Worm (Caenorhabditis elegans) whole organism, mixed stage, embryonic: ENCODE measurements around the gene golg-2.

Experiments used
- M03D4.4 ChIP-seq: sonication (generic microtip); optimal IDR thresholded peaks from 2 replicates; lab custom pipeline; 2017; ENCODE audit warnings: mild to moderate bottlenecking, missing genetic modification characterization, missing compliant biosample characterization
- bed-3 ChIP-seq: fragments of 200-800 bp; sonication (Bioruptor generic); optimal IDR thresholded peaks from 3 replicates; lab custom pipeline; 2018; ENCODE audit warnings: mild to moderate bottlenecking, missing genetic modification characterization, moderate library complexity, missing compliant biosample characterization
- blmp-1 ChIP-seq: fragments of 150-350 bp; optimal IDR thresholded peaks from 2 replicates; lab custom pipeline; 2014; ENCODE audit warnings: missing biosample characterization, missing genetic modification characterization
- ceh-39 ChIP-seq: fragments of 150-350 bp; optimal IDR thresholded peaks from 2 replicates; lab custom pipeline; 2014; ENCODE audit warnings: missing biosample characterization, missing genetic modification characterization
- ceh-43 ChIP-seq: fragments of 200-800 bp; sonication (Bioruptor generic); optimal IDR thresholded peaks from 2 replicates; lab custom pipeline; 2018; ENCODE audit warnings: mild to moderate bottlenecking, missing genetic modification characterization, moderate library complexity, missing compliant biosample characterization
- ceh-83 ChIP-seq: fragments of 200-800 bp; sonication (Bioruptor generic); optimal IDR thresholded peaks from 2 replicates; lab custom pipeline; 2018; ENCODE audit warnings: mild to moderate bottlenecking, missing genetic modification characterization, missing compliant biosample characterization
- cnd-1 ChIP-seq: fragments of 200-800 bp; sonication (Bioruptor generic); optimal IDR thresholded peaks from 2 replicates; lab custom pipeline; 2018; ENCODE audit warnings: mild to moderate bottlenecking, missing genetic modification characterization, missing compliant biosample characterization
- drap-1 ChIP-seq: fragments of 200-800 bp; sonication (Bioruptor generic); optimal IDR thresholded peaks from 3 replicates; lab custom pipeline; 2018; ENCODE audit warnings: mild to moderate bottlenecking, missing genetic modification characterization, missing compliant biosample characterization
- elt-3 ChIP-seq: fragments of 150-350 bp; optimal IDR thresholded peaks from 2 replicates; lab custom pipeline; 2014; ENCODE audit warnings: missing biosample characterization, missing genetic modification characterization
- flh-1 ChIP-seq: fragments of 200-800 bp; sonication (Bioruptor generic); optimal IDR thresholded peaks from 2 replicates; lab custom pipeline; 2018; ENCODE audit warnings: mild to moderate bottlenecking, missing genetic modification characterization, moderate library complexity, missing compliant biosample characterization
- ham-2 ChIP-seq: fragments of 200-800 bp; sonication (Bioruptor generic); optimal IDR thresholded peaks from 2 replicates; lab custom pipeline; 2018; ENCODE audit warnings: mild to moderate bottlenecking, missing genetic modification characterization, missing compliant biosample characterization
- hlh-1 ChIP-seq: fragments of 150-350 bp; optimal IDR thresholded peaks from 2 replicates; lab custom pipeline; 2014; ENCODE audit warnings: missing biosample characterization, missing genetic modification reagents, missing genetic modification characterization
- lin-13 ChIP-seq: fragments of 150-350 bp; optimal IDR thresholded peaks from 2 replicates; lab custom pipeline; 2014; ENCODE audit warnings: missing biosample characterization, missing genetic modification characterization
- lin-32 ChIP-seq: fragments of 200-800 bp; sonication (Bioruptor generic); optimal IDR thresholded peaks from 2 replicates; lab custom pipeline; 2018; ENCODE audit warnings: mild to moderate bottlenecking, missing genetic modification characterization, missing compliant biosample characterization
- mab-5 ChIP-seq: fragments of 150-350 bp; optimal IDR thresholded peaks from 2 replicates; lab custom pipeline; 2014; ENCODE audit warnings: missing biosample characterization, missing genetic modification characterization
- mep-1 ChIP-seq: fragments of 150-350 bp; optimal IDR thresholded peaks from 2 replicates; lab custom pipeline; 2017; ENCODE audit warnings: missing biosample characterization, missing genetic modification reagents, missing genetic modification characterization, inconsistent platforms
- mls-2 ChIP-seq: sonication (generic microtip); optimal IDR thresholded peaks from 2 replicates; lab custom pipeline; 2016; ENCODE audit warnings: mild to moderate bottlenecking, missing genetic modification characterization, moderate library complexity, missing compliant biosample characterization
- nhr-2 ChIP-seq: fragments of 150-350 bp; optimal IDR thresholded peaks from 2 replicates; lab custom pipeline; 2014; ENCODE audit warnings: missing biosample characterization, missing genetic modification characterization
- nhr-237 ChIP-seq: fragments of 150-350 bp; optimal IDR thresholded peaks from 2 replicates; lab custom pipeline; 2014; ENCODE audit warnings: missing biosample characterization, missing genetic modification characterization
- nhr-28 ChIP-seq: fragments of 150-350 bp; optimal IDR thresholded peaks from 2 replicates; lab custom pipeline; 2014; ENCODE audit warnings: missing biosample characterization, missing genetic modification characterization
- nhr-76 ChIP-seq: sonication (generic microtip); optimal IDR thresholded peaks from 2 replicates; lab custom pipeline; 2017; ENCODE audit warnings: missing biosample characterization, missing genetic modification characterization
- pha-4 ChIP-seq: fragments of 150-350 bp; optimal IDR thresholded peaks from 2 replicates; lab custom pipeline; 2018; ENCODE audit warnings: missing biosample characterization, missing genetic modification reagents, missing genetic modification characterization
- sem-2 ChIP-seq: fragments of 200-800 bp; sonication (Bioruptor generic); optimal IDR thresholded peaks from 2 replicates; lab custom pipeline; 2018; ENCODE audit warnings: mild to moderate bottlenecking, missing genetic modification characterization, missing compliant biosample characterization
- snpc-4 ChIP-seq: fragments of 150-350 bp; optimal IDR thresholded peaks from 2 replicates; lab custom pipeline; 2014; ENCODE audit warnings: missing biosample characterization, missing genetic modification characterization
- sptf-1 ChIP-seq: sonication (generic microtip); optimal IDR thresholded peaks from 2 replicates; lab custom pipeline; 2017; ENCODE audit warnings: mild to moderate bottlenecking, missing genetic modification characterization, moderate library complexity, missing compliant biosample characterization
- tbx-8 ChIP-seq: fragments of 200-800 bp; sonication (Bioruptor generic); optimal IDR thresholded peaks from 2 replicates; lab custom pipeline; 2018; ENCODE audit warnings: mild to moderate bottlenecking, missing genetic modification characterization, moderate library complexity, missing compliant biosample characterization
- unc-120 ChIP-seq: sonication (generic microtip); optimal IDR thresholded peaks from 2 replicates; lab custom pipeline; 2017; ENCODE audit warnings: missing genetic modification characterization, missing compliant biosample characterization; ENCODE audit not compliant: poor library complexity, severe bottlenecking
- unc-39 ChIP-seq: fragments of 150-350 bp; optimal IDR thresholded peaks from 2 replicates; lab custom pipeline; 2014; ENCODE audit warnings: missing biosample characterization, missing genetic modification characterization
- unc-62 ChIP-seq: fragments of 150-350 bp; optimal IDR thresholded peaks from 2 replicates; lab custom pipeline; 2014; ENCODE audit warnings: missing biosample characterization, missing genetic modification reagents, missing genetic modification characterization
- zip-8 ChIP-seq: fragments of 150-350 bp; optimal IDR thresholded peaks from 2 replicates; lab custom pipeline; 2014; ENCODE audit warnings: missing biosample characterization, missing genetic modification characterization
- ztf-11 ChIP-seq: fragments of 150-350 bp; optimal IDR thresholded peaks from 2 replicates; lab custom pipeline; 2014; ENCODE audit warnings: missing biosample characterization, missing genetic modification characterization

golg-2 gene

ce11 chrII:5016144-5016543, 23.7 kb downstream of the golg-2 start:
- TF ChIP-seq ceh-39 (tag; lab: Kevin White, UChicago) (peak; percentile 70), unc-39 (tag; lab: Kevin White, UChicago) (no peak), sptf-1 (no peak), M03D4.4 (no peak), nhr-76 (tag; lab: Kevin White, UChicago) (no peak), mep-1 (no peak), ztf-11 (tag; lab: Kevin White, UChicago) (no peak), snpc-4 (tag; lab: Kevin White, UChicago) (no peak), nhr-28 (tag; lab: Kevin White, UChicago) (no peak), hlh-1 (tag; lab: Kevin White, UChicago) (no peak), cnd-1 (tag; lab: Kevin White, UChicago) (no peak), unc-120 (tag; lab: Kevin White, UChicago) (no peak), nhr-2 (tag; lab: Kevin White, UChicago) (peak; percentile 89), unc-62 (GFP tag; lab: Kevin White, UChicago) (no peak), drap-1 (GFP tag; lab: Kevin White, UChicago) (no peak), lin-13 (tag; lab: Kevin White, UChicago) (no peak), lin-32 (GFP tag; lab: Kevin White, UChicago) (no peak), flh-1 (GFP tag; lab: Kevin White, UChicago) (no peak), ceh-83 (GFP tag; lab: Kevin White, UChicago) (no peak), mab-5 (no peak), bed-3 (no peak), nhr-237 (no peak), zip-8 (tag; lab: Kevin White, UChicago) (peak; percentile 78), blmp-1 (no peak), ceh-43 (GFP tag; lab: Kevin White, UChicago) (no peak)

ce11 chrII:5014399-5014798, 25.5 kb downstream of the golg-2 start, which contains the start of gene F59A6.2:
Gene F59A6.2 (plus strand): TSS chrII:5014699.
- TF ChIP-seq cnd-1 (tag; lab: Kevin White, UChicago) (no peak), M03D4.4 (no peak), nhr-76 (tag; lab: Kevin White, UChicago) (no peak), elt-3 (tag; lab: Kevin White, UChicago) (no peak)
- TF ChIP-seq, all 35 proteins: peak for 0

DNA sequence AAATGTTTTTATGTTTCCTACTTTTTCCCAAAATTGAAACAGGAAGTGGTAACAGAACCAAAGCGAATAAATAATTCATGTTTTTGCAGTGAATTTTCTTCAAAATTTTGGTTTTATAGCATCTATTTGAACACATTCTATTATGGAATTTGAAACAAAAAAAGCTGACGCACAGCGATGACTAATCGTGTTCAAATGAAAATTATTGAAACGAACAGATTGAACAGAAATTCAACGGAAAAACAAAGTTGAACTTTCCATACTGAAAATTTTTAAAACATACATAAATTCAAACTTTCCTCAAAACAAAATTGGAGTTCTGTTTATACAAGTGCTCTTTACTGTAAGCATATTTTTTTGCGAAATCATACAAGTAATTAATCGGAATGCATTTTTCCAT, 27.9 kb downstream of the golg-2 start, which contains the start of gene F59A6.12:
Gene F59A6.12 (minus strand): TSS at position 101 of the 400 bp plus-strand sequence.
- TF ChIP-seq mls-2 (tag; lab: Kevin White, UChicago) (no peak), lin-13 (tag; lab: Kevin White, UChicago) (no peak), blmp-1 (no peak), nhr-28 (tag; lab: Kevin White, UChicago) (no peak)
- TF ChIP-seq, all 35 proteins: peak for 0

- TF ChIP-seq cnd-1 (tag; lab: Kevin White, UChicago) (no peak), sptf-1 (no peak), lin-13 (tag; lab: Kevin White, UChicago) (no peak)
Measured at ce11 chrII:5008033-5008432, 31.9 kb downstream of the golg-2 start, which contains the start of gene F59A6.3. Gene F59A6.3 (plus strand): TSS chrII:5008333.

DNA sequence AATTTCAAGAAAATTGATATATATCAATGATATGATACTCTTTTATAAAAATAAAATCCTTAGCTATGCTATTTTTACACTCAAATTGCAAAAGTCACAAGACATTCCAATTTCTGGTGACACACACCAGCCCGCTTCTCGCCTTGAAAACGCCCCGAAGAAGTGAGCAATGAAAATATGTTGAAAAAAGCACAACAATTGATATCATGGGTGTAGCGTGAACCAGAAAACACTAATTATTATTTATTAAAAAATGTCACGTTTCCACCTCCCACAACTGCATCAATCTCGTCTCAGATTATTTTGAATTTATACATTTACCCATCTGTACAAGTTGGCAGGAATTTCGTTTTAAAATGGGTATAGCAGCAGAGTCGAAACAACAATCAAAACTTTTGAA, 35.1 kb downstream of the golg-2 start, which contains the start of gene F59A6.4:
Gene F59A6.4 (plus strand): TSS at position 301 of the 400 bp plus-strand sequence.
- TF ChIP-seq unc-120 (tag; lab: Kevin White, UChicago), result no peak
- no peak for TF ChIP-seq unc-39 (tag; lab: Kevin White, UChicago)
- no peak for TF ChIP-seq tbx-8 (GFP tag; lab: Kevin White, UChicago)
- no peak for TF ChIP-seq sem-2 (GFP tag; lab: Kevin White, UChicago)
- TF ChIP-seq ceh-43 (GFP tag; lab: Kevin White, UChicago), result no peak
- TF ChIP-seq M03D4.4, result no peak
- no peak for TF ChIP-seq zip-8 (tag; lab: Kevin White, UChicago)
- TF ChIP-seq ceh-83 (GFP tag; lab: Kevin White, UChicago), result no peak
- no peak for TF ChIP-seq ham-2 (GFP tag; lab: Kevin White, UChicago)
- TF ChIP-seq unc-62 (GFP tag; lab: Kevin White, UChicago), result no peak
- TF ChIP-seq pha-4 (tag; lab: Kevin White, UChicago), result no peak
- no peak for TF ChIP-seq nhr-237
- no peak for TF ChIP-seq ztf-11 (tag; lab: Kevin White, UChicago)
- no peak for TF ChIP-seq nhr-2 (tag; lab: Kevin White, UChicago)
- TF ChIP-seq flh-1 (GFP tag; lab: Kevin White, UChicago), result no peak
- TF ChIP-seq bed-3, result no peak
- TF ChIP-seq blmp-1, result no peak
- no peak for TF ChIP-seq lin-32 (GFP tag; lab: Kevin White, UChicago)
- TF ChIP-seq nhr-76 (tag; lab: Kevin White, UChicago), result no peak
- no peak for TF ChIP-seq snpc-4 (tag; lab: Kevin White, UChicago)
